Fruit fly (Drosophila melanogaster) whole organism, adult: ENCODE results near the gene CG6094.
A peak's percentile ranks its signal among the peaks of the same experiment; 100 is the strongest.

Experiments
- CG11617 ChIP-seq: fragments of 200-800 bp; sonication (Bioruptor generic); optimal IDR thresholded peaks from 2 replicates; lab custom pipeline; 2017; ENCODE audit warnings: mild to moderate bottlenecking, missing biosample characterization, missing genetic modification reagents, missing genetic modification characterization
- CG12768 ChIP-seq: fragments of 200-800 bp; sonication (Bioruptor generic); optimal IDR thresholded peaks from 2 replicates; lab custom pipeline; 2017; ENCODE audit warnings: missing biosample characterization, missing genetic modification characterization, mild to moderate bottlenecking, moderate library complexity, missing genetic modification reagents
- CG14711 ChIP-seq: fragments of 200-800 bp; sonication (Bioruptor generic); optimal IDR thresholded peaks from 2 replicates; lab custom pipeline; 2018; ENCODE audit warnings: missing biosample characterization, mild to moderate bottlenecking, missing genetic modification characterization, moderate library complexity
- CG1620 ChIP-seq: fragments of 200-800 bp; sonication (Bioruptor generic); optimal IDR thresholded peaks from 2 replicates; lab custom pipeline; 2016; ENCODE audit warnings: missing biosample characterization, missing genetic modification characterization
- CG33017 ChIP-seq: fragments of 200-800 bp; sonication (Bioruptor generic); optimal IDR thresholded peaks from 2 replicates; lab custom pipeline; 2018; ENCODE audit warnings: missing biosample characterization, mild to moderate bottlenecking, missing genetic modification characterization, moderate library complexity
- CG5204 ChIP-seq: fragments of 200-800 bp; sonication (Bioruptor generic); optimal IDR thresholded peaks from 2 replicates; lab custom pipeline; 2016; ENCODE audit warnings: missing biosample characterization, missing genetic modification characterization
- CG7045 ChIP-seq: fragments of 200-800 bp; sonication (Bioruptor generic); optimal IDR thresholded peaks from 2 replicates; lab custom pipeline; 2017; ENCODE audit warnings: missing biosample characterization, mild to moderate bottlenecking, missing genetic modification characterization
- CG7101 ChIP-seq: fragments of 200-800 bp; sonication (Bioruptor generic); optimal IDR thresholded peaks from 2 replicates; lab custom pipeline; 2018; ENCODE audit warnings: missing biosample characterization, mild to moderate bottlenecking, missing genetic modification characterization, moderate library complexity
- Clk ChIP-seq: fragments of 200-800 bp; sonication (Bioruptor generic); optimal IDR thresholded peaks from 2 replicates; lab custom pipeline; 2017; ENCODE audit warnings: missing biosample characterization, missing genetic modification characterization
- Crg-1 ChIP-seq: fragments of 200-800 bp; sonication (Bioruptor generic); optimal IDR thresholded peaks from 2 replicates; lab custom pipeline; 2016; ENCODE audit warnings: missing biosample characterization, missing genetic modification characterization
- Hr96 ChIP-seq: fragments of 200-800 bp; sonication (Bioruptor generic); optimal IDR thresholded peaks from 2 replicates; lab custom pipeline; 2016; ENCODE audit warnings: missing biosample characterization, missing genetic modification characterization
- Mnt ChIP-seq: fragments of 200-800 bp; sonication (Bioruptor generic); optimal IDR thresholded peaks from 2 replicates; lab custom pipeline; 2016; ENCODE audit warnings: missing biosample characterization, mild to moderate bottlenecking, missing genetic modification characterization
- bab1 ChIP-seq: fragments of 200-800 bp; sonication (Bioruptor generic); optimal IDR thresholded peaks from 3 replicates; lab custom pipeline; 2019; ENCODE audit warnings: missing biosample characterization, mild to moderate bottlenecking, missing genetic modification characterization, moderate library complexity
- cic ChIP-seq: fragments of 200-800 bp; sonication (Bioruptor generic); optimal IDR thresholded peaks from 2 replicates; lab custom pipeline; 2017; ENCODE audit warnings: missing biosample characterization, mild to moderate bottlenecking, missing genetic modification characterization, moderate library complexity
- cnc ChIP-seq, 2 experiments: fragments of >200 bp; optimal IDR thresholded peaks; 2 replicates each; lab custom pipeline; 2017
- kay ChIP-seq: fragments of 200-800 bp; sonication (Bioruptor generic); peaks from one replicate; lab custom pipeline; 2016; ENCODE audit warnings: missing biosample characterization, missing genetic modification characterization, borderline replicate concordance
- ovo ChIP-seq: fragments of 200-800 bp; sonication (Bioruptor generic); optimal IDR thresholded peaks from 2 replicates; lab custom pipeline; 2016; ENCODE audit warnings: missing biosample characterization, missing genetic modification characterization
- pad ChIP-seq: fragments of 200-800 bp; sonication (Bioruptor generic); optimal IDR thresholded peaks from 3 replicates; lab custom pipeline; 2017; ENCODE audit warnings: missing biosample characterization, missing genetic modification characterization, mild to moderate bottlenecking, moderate library complexity, missing genetic modification reagents
- tj ChIP-seq: fragments of 200-800 bp; sonication (Bioruptor generic); optimal IDR thresholded peaks from 3 replicates; lab custom pipeline; 2017; ENCODE audit warnings: missing biosample characterization, mild to moderate bottlenecking, missing genetic modification characterization, moderate library complexity
- toe ChIP-seq: fragments of 200-800 bp; sonication (Bioruptor generic); optimal IDR thresholded peaks from 2 replicates; lab custom pipeline; 2016; ENCODE audit warnings: missing biosample characterization, missing genetic modification characterization

CG6094 gene

DNA sequence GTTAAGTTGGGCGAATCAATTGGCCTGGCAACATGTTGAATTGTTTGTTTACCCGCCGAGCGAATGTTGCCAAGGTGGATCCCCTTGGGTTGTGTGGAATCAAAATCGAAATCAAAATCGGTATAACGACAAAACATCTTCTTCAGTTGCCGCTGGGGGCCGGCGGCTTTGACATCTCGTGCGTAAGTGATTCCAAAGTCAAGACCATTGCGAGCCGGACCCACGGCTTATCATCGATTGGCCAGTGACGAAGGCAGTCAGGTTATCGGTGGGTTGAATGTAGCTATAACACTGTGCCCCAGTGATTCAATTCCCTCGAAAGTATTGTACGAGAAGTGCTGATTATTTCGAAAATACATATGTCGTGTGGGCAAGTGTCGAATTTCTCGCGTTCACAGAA lies 22.1 kb downstream of the CG6094 start:
- TF ChIP-seq tj (GFP tag; lab: Kevin White, UChicago) (peak; percentile 49), Crg-1 (GFP tag; lab: Kevin White, UChicago) (no peak), cic (GFP tag; lab: Kevin White, UChicago) (peak; percentile 12)

DNA sequence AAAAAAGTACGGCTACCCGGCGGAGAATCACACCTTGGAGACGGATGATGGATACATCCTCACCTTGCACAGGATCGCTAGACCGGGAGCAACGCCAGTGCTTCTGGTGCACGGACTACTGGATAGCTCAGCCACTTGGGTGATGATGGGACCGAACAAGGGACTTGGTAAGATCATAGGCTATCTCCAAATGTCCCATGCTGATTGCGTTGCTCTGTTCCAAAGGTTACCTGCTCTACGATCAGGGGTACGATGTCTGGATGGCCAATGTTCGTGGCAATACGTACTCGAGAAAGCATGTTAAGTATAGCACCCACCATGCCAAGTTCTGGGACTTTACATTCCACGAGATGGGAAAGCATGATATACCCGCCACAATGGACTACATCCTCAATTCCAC lies 23.2 kb downstream of the CG6094 start:
- TF ChIP-seq CG14711 (tag; lab: Kevin White, UChicago) (no peak), cic (GFP tag; lab: Kevin White, UChicago) (no peak), bab1 (GFP tag; lab: Kevin White, UChicago) (no peak), cnc (optimal IDR thresholded peaks at IDR 0.05; lab: Kevin White, UChicago) (no peak), CG7045 (no peak), Crg-1 (GFP tag; lab: Kevin White, UChicago) (no peak), CG1620 (GFP tag; lab: Kevin White, UChicago) (no peak), ovo (GFP tag; lab: Kevin White, UChicago) (no peak), Mnt (GFP tag; lab: Kevin White, UChicago) (no peak), toe (GFP tag; lab: Kevin White, UChicago) (no peak), CG12768 (GFP tag; lab: Kevin White, UChicago) (no peak), Hr96 (GFP tag; lab: Kevin White, UChicago) (no peak), CG7101 (tag; lab: Kevin White, UChicago) (no peak), CG11617 (GFP tag; lab: Kevin White, UChicago) (no peak), kay (no peak), CG5204 (GFP tag; lab: Kevin White, UChicago) (no peak), tj (GFP tag; lab: Kevin White, UChicago) (no peak), pad (GFP tag; lab: Kevin White, UChicago) (no peak), CG33017 (tag; lab: Kevin White, UChicago) (no peak), Clk (GFP tag; lab: Kevin White, UChicago) (no peak)

DNA sequence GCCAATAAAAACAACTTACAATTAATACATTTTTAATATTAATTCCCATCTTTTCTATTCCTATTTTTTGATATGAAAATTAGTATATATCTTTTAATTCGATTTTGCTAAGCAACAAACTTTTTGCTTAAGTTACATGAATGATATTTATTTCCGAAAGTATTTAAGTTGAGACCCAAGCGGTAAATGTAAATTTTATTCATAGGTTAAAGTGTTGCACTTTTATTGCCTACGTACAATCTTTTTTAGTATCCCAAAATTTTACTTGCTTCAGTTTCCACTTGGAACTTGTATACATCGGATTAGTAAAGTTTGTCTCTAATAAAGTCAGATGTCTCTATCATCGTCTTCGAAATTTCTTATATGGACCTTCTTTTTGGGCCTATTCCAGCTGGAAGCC lies 24.6 kb downstream of the CG6094 start, which contains the start of gene CG18301:
Gene CG18301 (plus strand): TSS at position 301 of the 400 bp plus-strand sequence.
- no peak for TF ChIP-seq Mnt (GFP tag; lab: Kevin White, UChicago)
- TF ChIP-seq Crg-1 (GFP tag; lab: Kevin White, UChicago) = no peak
- TF ChIP-seq CG12768 (GFP tag; lab: Kevin White, UChicago) = no peak
- no peak for TF ChIP-seq CG5204 (GFP tag; lab: Kevin White, UChicago)
- TF ChIP-seq CG7101 (tag; lab: Kevin White, UChicago) = no peak
- no peak for TF ChIP-seq Clk (GFP tag; lab: Kevin White, UChicago)
- TF ChIP-seq CG7045 = no peak
- TF ChIP-seq bab1 (GFP tag; lab: Kevin White, UChicago) = no peak
- no peak for TF ChIP-seq Hr96 (GFP tag; lab: Kevin White, UChicago)
- TF ChIP-seq cic (GFP tag; lab: Kevin White, UChicago) = no peak
- no peak for TF ChIP-seq CG33017 (tag; lab: Kevin White, UChicago)
- no peak for TF ChIP-seq CG14711 (tag; lab: Kevin White, UChicago)
- TF ChIP-seq CG1620 (GFP tag; lab: Kevin White, UChicago) = no peak
- no peak for TF ChIP-seq tj (GFP tag; lab: Kevin White, UChicago)
- TF ChIP-seq ovo (GFP tag; lab: Kevin White, UChicago) = no peak

DNA sequence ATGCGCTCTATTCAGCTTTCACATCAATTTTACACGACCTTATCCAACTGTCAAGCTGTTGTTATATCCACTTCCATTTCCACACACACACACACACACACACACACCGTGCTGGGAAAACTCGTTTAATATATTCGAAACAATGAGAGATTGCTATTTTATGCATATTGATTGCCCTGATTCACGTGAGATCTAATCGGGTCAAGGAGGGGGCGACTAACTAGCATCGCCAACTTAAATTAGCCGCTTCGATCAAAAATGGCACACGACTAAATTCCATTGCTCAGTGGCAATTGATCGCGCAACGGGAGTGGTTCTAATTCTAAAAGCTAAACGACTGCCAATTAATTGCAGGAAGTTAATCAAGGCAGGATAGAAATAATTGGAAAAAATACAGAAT lies 27.1 kb downstream of the CG6094 start, which contains the start of gene CG18302:
Gene CG18302 (plus strand): TSS at position 301 of the 400 bp plus-strand sequence.
- no peak for TF ChIP-seq CG12768 (GFP tag; lab: Kevin White, UChicago)
- no peak for TF ChIP-seq Hr96 (GFP tag; lab: Kevin White, UChicago)
- no peak for TF ChIP-seq kay
- no peak for TF ChIP-seq Clk (GFP tag; lab: Kevin White, UChicago)
- no peak for TF ChIP-seq CG1620 (GFP tag; lab: Kevin White, UChicago)
- TF ChIP-seq CG7045 = no peak
- TF ChIP-seq toe (GFP tag; lab: Kevin White, UChicago) = no peak
- TF ChIP-seq Crg-1 (GFP tag; lab: Kevin White, UChicago) = no peak
- no peak for TF ChIP-seq CG14711 (tag; lab: Kevin White, UChicago)
- no peak for TF ChIP-seq cnc (optimal IDR thresholded peaks at IDR 0.05; lab: Kevin White, UChicago)
- TF ChIP-seq cic (GFP tag; lab: Kevin White, UChicago) = no peak
- TF ChIP-seq ovo (GFP tag; lab: Kevin White, UChicago) = no peak
- no peak for TF ChIP-seq CG11617 (GFP tag; lab: Kevin White, UChicago)
- no peak for TF ChIP-seq CG33017 (tag; lab: Kevin White, UChicago)

DNA sequence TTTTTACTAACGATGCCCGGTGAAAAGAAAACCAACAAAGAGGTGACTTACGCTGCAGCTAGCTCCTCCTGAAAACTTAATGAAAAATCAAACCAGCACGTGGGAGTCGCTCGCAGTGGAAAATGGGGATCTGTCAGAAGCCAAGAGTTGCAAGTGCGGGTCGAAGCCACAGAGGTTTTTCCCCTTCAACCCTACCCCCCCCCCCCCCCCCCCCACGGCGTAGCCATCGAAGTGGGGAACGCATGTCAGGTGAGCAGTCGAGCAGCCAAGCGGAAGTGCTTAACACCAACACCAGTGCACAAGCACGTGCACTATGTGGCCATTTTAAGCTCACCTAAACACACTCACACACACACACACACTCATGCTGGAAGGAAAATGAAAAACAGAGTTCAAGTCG lies 32.5 kb downstream of the CG6094 start:
- TF ChIP-seq CG7101 (tag; lab: Kevin White, UChicago) = no peak
- TF ChIP-seq kay = no peak
- TF ChIP-seq CG14711 (tag; lab: Kevin White, UChicago) = no peak
- no peak for TF ChIP-seq cic (GFP tag; lab: Kevin White, UChicago)

DNA sequence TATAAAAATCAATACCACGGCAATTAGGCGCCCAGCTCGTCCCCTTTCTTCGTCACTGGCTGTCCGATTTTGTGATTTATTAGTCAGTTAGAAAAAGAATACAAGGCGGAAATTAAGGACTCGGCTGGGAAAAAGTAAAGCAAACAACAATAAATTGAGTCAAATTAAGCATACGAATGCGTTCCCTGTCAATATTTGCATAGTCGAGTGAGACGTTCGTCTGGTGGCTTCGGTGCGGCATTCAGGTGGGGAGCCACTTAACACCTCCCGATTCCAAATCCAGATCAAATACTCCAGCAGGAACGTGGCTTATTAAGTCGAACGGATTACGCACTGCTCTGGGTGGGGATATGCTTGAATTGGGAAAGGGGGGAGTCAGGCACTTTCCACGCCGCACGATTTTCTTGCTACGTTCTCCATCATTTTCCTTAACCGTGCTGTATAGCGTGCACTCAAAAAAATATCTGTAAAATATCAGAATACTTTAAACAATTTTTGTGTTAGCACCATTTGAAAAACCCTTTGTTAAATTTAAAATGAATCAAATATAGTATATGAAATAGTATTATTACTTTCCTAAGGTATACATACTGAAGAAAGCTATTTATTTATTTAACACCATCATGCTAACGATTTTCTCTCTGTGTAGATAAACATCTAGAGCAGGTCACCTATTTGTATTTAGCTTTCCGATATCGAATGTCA lies 36.3 kb downstream of the CG6094 start:
- no peak for TF ChIP-seq CG11617 (GFP tag; lab: Kevin White, UChicago)
